Worm (Caenorhabditis elegans): ENCODE results near the gene tofu-6.

Gene tofu-6

ce11 chrII:5373275-5374047 lies 47.6 kb upstream of the tofu-6 start, which contains the start of the genes agt-2 and F09E5.3 (continued):
- TF ChIP-seq hlh-12 (tag; optimal IDR thresholded peaks at IDR 0.05), result no peak
- peak; percentile 86 for TF ChIP-seq Y53G8AR.9 (GFP tag; conservative IDR thresholded peaks at IDR 0.05)
- no peak for TF ChIP-seq lsy-27 (tag; optimal IDR thresholded peaks at IDR 0.05; ENCODE audit: borderline replicate concordance, insufficient read depth)
- TF ChIP-seq ceh-100 (GFP tag; IDR thresholded peaks at IDR 0.05), result peak; percentile 68
- peak; percentile 80 for TF ChIP-seq ceh-27 (GFP tag; optimal IDR thresholded peaks at IDR 0.05)
- peak; percentile 84 for TF ChIP-seq ZK185.1 (tag; optimal IDR thresholded peaks at IDR 0.05; ENCODE audit: poor library complexity, severe bottlenecking)
- peak; percentile 82 for TF ChIP-seq mcd-1 (GFP tag; IDR thresholded peaks at IDR 0.05)
- TF ChIP-seq lin-26 (GFP tag; IDR thresholded peaks at IDR 0.05), result peak; percentile 55; the same call in 1 of the 2 replicates
- TF ChIP-seq mxl-1 (tag; optimal IDR thresholded peaks at IDR 0.05), result no peak
- peak; percentile 58; the same call in 1 of the 2 replicates for TF ChIP-seq C17E4.6 (GFP tag; IDR thresholded peaks at IDR 0.05)
- peak; percentile 91 for TF ChIP-seq rcor-1 (GFP tag; IDR thresholded peaks at IDR 0.05)
- peak; percentile 82 for TF ChIP-seq madf-6 (GFP tag; IDR thresholded peaks at IDR 0.05)
- 0 out of 2 replicates have a peak, but pooled peaks have one; percentile 55 for TF ChIP-seq D2030.7 (GFP tag; IDR thresholded peaks at IDR 0.05)
- no peak for TF ChIP-seq F10E7.11 (tag; optimal IDR thresholded peaks at IDR 0.05)
- peak; percentile 96 for TF ChIP-seq ztf-18 (tag; optimal IDR thresholded peaks at IDR 0.05)
- peak; percentile 35 for TF ChIP-seq atf-7 (tag; optimal IDR thresholded peaks at IDR 0.05)
- peak; percentile 7 for TF ChIP-seq snpc-1.1 (tag; optimal IDR thresholded peaks at IDR 0.05; ENCODE audit: insufficient read depth)
- TF ChIP-seq nfya-1 (tag; optimal IDR thresholded peaks at IDR 0.05; ENCODE audit: borderline replicate concordance, insufficient read depth), result no peak
- peak; percentile 58 for TF ChIP-seq ztf-26 (tag; optimal IDR thresholded peaks at IDR 0.05)
- no peak for TF ChIP-seq akir-1 (GFP tag; optimal IDR thresholded peaks at IDR 0.05)
- TF ChIP-seq madf-10 (tag; optimal IDR thresholded peaks at IDR 0.05), result peak; percentile 49
- peak; percentile 77 for TF ChIP-seq nfyb-1 (GFP tag; IDR thresholded peaks at IDR 0.05)
- TF ChIP-seq dox-1 (GFP tag; IDR thresholded peaks at IDR 0.05), result peak; percentile 84
- TF ChIP-seq tlf-1 (GFP tag; optimal IDR thresholded peaks at IDR 0.05), result peak; percentile 40
- TF ChIP-seq madf-3 (GFP tag; IDR thresholded peaks at IDR 0.05), result peak; percentile 86
- TF ChIP-seq snpc-1.3 (tag; optimal IDR thresholded peaks at IDR 0.05; ENCODE audit: insufficient read depth), result peak; percentile 14
- TF ChIP-seq hmg-1.2 (GFP tag; IDR thresholded peaks at IDR 0.05), result peak; percentile 78

- TF ChIP-seq F22D6.2 (tag; optimal IDR thresholded peaks at IDR 0.05) (no peak), dpl-1 (GFP tag; optimal IDR thresholded peaks at IDR 0.05) (no peak), ceh-79 (tag; optimal IDR thresholded peaks at IDR 0.05) (no peak), nhr-179 (tag; optimal IDR thresholded peaks at IDR 0.05) (no peak), egl-18 (GFP tag; IDR thresholded peaks at IDR 0.05) (no peak), gei-17 (GFP tag; optimal IDR thresholded peaks at IDR 0.05) (no peak), ztf-22 (GFP tag; optimal IDR thresholded peaks at IDR 0.05) (no peak), B0035.1 (tag; optimal IDR thresholded peaks at IDR 0.05) (no peak), C17E4.6 (GFP tag; IDR thresholded peaks at IDR 0.05) (no peak), snpc-4 (GFP tag; optimal IDR thresholded peaks at IDR 0.05) (no peak), snpc-4 (tag; optimal IDR thresholded peaks at IDR 0.05) (no peak), T26A5.8 (tag; optimal IDR thresholded peaks at IDR 0.05) (no peak)
Measured at ce11 chrII:5374967-5375366, 46.1 kb upstream of the tofu-6 start, which contains the start of gene algn-2. Gene algn-2, plus strand, starts transcription at chrII:5375267.

All from whole organism, young adult.